Worm (Caenorhabditis elegans) whole organism, L1 larva: ENCODE data around the gene apy-1.

Source experiments
- efl-3 ChIP-seq: fragments of 200-800 bp; sonication (Bioruptor generic); optimal IDR thresholded peaks from 2 replicates; lab custom pipeline; 2018; ENCODE audit warnings: mild to moderate bottlenecking, missing genetic modification characterization, missing compliant biosample characterization
- egl-27 ChIP-seq, 2 experiments: fragments of 150-350 bp in 1 of 2; sonication (generic microtip); optimal IDR thresholded peaks; 3 replicates each; lab custom pipeline; 2017 to 2018; ENCODE audit warnings: missing biosample characterization in 2 of 2, missing genetic modification characterization in 2 of 2, missing genetic modification reagents in 2 of 2
- fkh-10 ChIP-seq: sonication (generic microtip); optimal IDR thresholded peaks from 2 replicates; lab custom pipeline; 2017; ENCODE audit warnings: missing biosample characterization, missing genetic modification reagents, missing genetic modification characterization
- jun-1 ChIP-seq: fragments of 150-350 bp; optimal IDR thresholded peaks from 2 replicates; lab custom pipeline; 2014; ENCODE audit warnings: missing biosample characterization, missing genetic modification reagents, missing genetic modification characterization
- snpc-4 ChIP-seq: fragments of 150-350 bp; optimal IDR thresholded peaks from 2 replicates; lab custom pipeline; 2014; ENCODE audit warnings: missing biosample characterization, missing genetic modification characterization

ce11 chrX:7536869-7537268 lies 32.7 kb downstream of the apy-1 start:
- no peak for TF ChIP-seq fkh-10 (GFP tag; lab: Kevin White, UChicago)
- no peak for TF ChIP-seq snpc-4
- TF ChIP-seq jun-1, result no peak
- no peak for TF ChIP-seq efl-3 (GFP tag; lab: Kevin White, UChicago)
- TF ChIP-seq egl-27 (tag; optimal IDR thresholded peaks at IDR 0.05; lab: Kevin White, UChicago), result no peak
